Fruit fly (Drosophila melanogaster): ENCODE measurements around the gene Der-1.
A peak's percentile ranks its signal among the peaks of the same experiment; 100 is the strongest.

dm6 chr2L:1980708-1981339 lies 7.1 kb downstream of the Der-1 start, which contains the start of the genes CG15356 and CG15362:
- no peak for TF ChIP-seq fd85E (GFP tag; optimal IDR thresholded peaks at IDR 0.05)
- peak; percentile 18 for TF ChIP-seq CG32006 (GFP tag; optimal IDR thresholded peaks at IDR 0.05)
- no peak for TF ChIP-seq CG34406 (GFP tag; optimal IDR thresholded peaks at IDR 0.05)
- no peak for TF ChIP-seq svp (GFP tag)
- no peak for TF ChIP-seq CG8632 (GFP tag; optimal IDR thresholded peaks at IDR 0.05)
- TF ChIP-seq net (GFP tag; optimal IDR thresholded peaks at IDR 0.05) = no peak

All from whole organism, prepupa.